Worm (Caenorhabditis elegans) whole organism, midembryonic: ENCODE results near the gene ubc-9.

Experiments
- T22C8.4 ChIP-seq: fragments of 200-800 bp; sonication (Bioruptor generic); IDR thresholded peaks from 2 replicates; pipeline ENCODE4 v1.3.6; 2022; ENCODE audit warnings: missing genetic modification characterization, missing compliant biosample characterization
- cog-1 ChIP-seq: sonication (generic microtip); optimal IDR thresholded peaks from 2 replicates; lab custom pipeline; 2016; ENCODE audit warnings: missing genetic modification characterization, missing compliant biosample characterization
- tab-1 ChIP-seq: fragments of 200-800 bp; sonication (Bioruptor generic); IDR thresholded peaks from 2 replicates; pipeline ENCODE4 v1.3.6; 2022; ENCODE audit warnings: missing genetic modification characterization, missing compliant biosample characterization

ce11 chrIV:4688221-4688620, 37.4 kb downstream of the ubc-9 start, which contains the start of gene bus-4:
- TF ChIP-seq cog-1 (tag; lab: Kevin White, UChicago) = no peak
- no peak for TF ChIP-seq tab-1 (GFP tag; lab: Robert Waterston, UW)
- TF ChIP-seq T22C8.4 (GFP tag; lab: Robert Waterston, UW) = no peak
